Worm (Caenorhabditis elegans) whole organism, L4 larva: ENCODE data around the gene lgc-26.

ENCODE experiments used
- F10B5.3 ChIP-seq: sonication (generic microtip); optimal IDR thresholded peaks from 2 replicates; lab custom pipeline; 2016; ENCODE audit warnings: mild to moderate bottlenecking, missing genetic modification characterization, missing compliant biosample characterization
- F37D6.2 ChIP-seq: sonication (generic microtip); optimal IDR thresholded peaks from 2 replicates; lab custom pipeline; 2016; ENCODE audit warnings: mild to moderate bottlenecking, missing genetic modification characterization, missing compliant biosample characterization
- F44E2.7 ChIP-seq: fragments of 200-800 bp; sonication (Bioruptor generic); IDR thresholded peaks from 2 replicates; pipeline ENCODE4 v2.1.2; 2022; ENCODE audit warnings: missing genetic modification characterization, missing compliant biosample characterization
- T26A8.4 ChIP-seq: fragments of 200-800 bp; sonication (Bioruptor generic); IDR thresholded peaks from 2 replicates; pipeline ENCODE4 v1.3.6; 2022; ENCODE audit warnings: missing genetic modification characterization, missing compliant biosample characterization
- Y75B8A.6 ChIP-seq: fragments of 200-800 bp; sonication (Bioruptor generic); IDR thresholded peaks from 2 replicates; pipeline ENCODE4 v1.3.6; 2022; ENCODE audit warnings: missing genetic modification reagents, missing genetic modification characterization, missing compliant biosample characterization
- ZK546.5 ChIP-seq, 2 experiments: sonication (generic microtip); optimal IDR thresholded peaks; 2 replicates each; lab custom pipeline; 2017; ENCODE audit warnings: missing biosample characterization in 2 of 2, missing genetic modification characterization in 2 of 2
- aha-1 ChIP-seq: fragments of 150-350 bp; peaks from one replicate; lab custom pipeline; 2014; ENCODE audit warnings: missing biosample characterization, missing genetic modification characterization
- ceh-28 ChIP-seq: fragments of 150-350 bp; optimal IDR thresholded peaks from 2 replicates; lab custom pipeline; 2014; ENCODE audit warnings: missing biosample characterization, missing genetic modification reagents, missing genetic modification characterization
- ceh-32 ChIP-seq: sonication (generic microtip); optimal IDR thresholded peaks from 2 replicates; lab custom pipeline; 2016; ENCODE audit warnings: mild to moderate bottlenecking, missing genetic modification characterization, missing compliant biosample characterization; ENCODE audit not compliant: poor library complexity
- ceh-62 ChIP-seq: sonication (generic microtip); optimal IDR thresholded peaks from 2 replicates; lab custom pipeline; 2017; ENCODE audit warnings: missing biosample characterization, missing genetic modification characterization
- ces-1 ChIP-seq: fragments of 150-350 bp; sonication (generic microtip); optimal IDR thresholded peaks from 4 replicates; lab custom pipeline; 2014; ENCODE audit warnings: missing biosample characterization, missing genetic modification reagents, missing genetic modification characterization
- cey-2 ChIP-seq: sonication (generic microtip); optimal IDR thresholded peaks from 3 replicates; lab custom pipeline; 2017; ENCODE audit warnings: missing genetic modification characterization, mild to moderate bottlenecking, missing compliant biosample characterization, antibody characterized with exemption, borderline replicate concordance; ENCODE audit not compliant: insufficient read depth
- daf-16 ChIP-seq, 3 experiments: sonication (generic microtip); optimal IDR thresholded peaks; 2 replicates each; lab custom pipeline; 2016 to 2017; ENCODE audit warnings: missing genetic modification characterization in 3 of 3, missing genetic modification reagents in 3 of 3, mild to moderate bottlenecking in 2 of 3, missing compliant biosample characterization in 2 of 3, missing biosample characterization in 1 of 3, moderate library complexity in 1 of 3
- dve-1 ChIP-seq: sonication (generic microtip); optimal IDR thresholded peaks from 2 replicates; lab custom pipeline; 2017; ENCODE audit warnings: antibody characterized with exemption, mild to moderate bottlenecking, missing genetic modification characterization, missing compliant biosample characterization; ENCODE audit not compliant: insufficient read depth
- egl-27 ChIP-seq: sonication (generic microtip); optimal IDR thresholded peaks from 3 replicates; lab custom pipeline; 2017; ENCODE audit warnings: missing biosample characterization, missing genetic modification reagents, missing genetic modification characterization
- jun-1 ChIP-seq: fragments of 150-350 bp; optimal IDR thresholded peaks from 2 replicates; lab custom pipeline; 2014; ENCODE audit warnings: missing biosample characterization, missing genetic modification reagents, missing genetic modification characterization
- lin-39 ChIP-seq: fragments of 150-350 bp; optimal IDR thresholded peaks from 2 replicates; lab custom pipeline; 2014; ENCODE audit warnings: missing biosample characterization, missing genetic modification reagents, missing genetic modification characterization
- lir-3 ChIP-seq: sonication (generic microtip); optimal IDR thresholded peaks from 2 replicates; lab custom pipeline; 2016; ENCODE audit warnings: mild to moderate bottlenecking, missing genetic modification characterization, missing compliant biosample characterization
- madf-9 ChIP-seq: fragments of 200-800 bp; sonication (Bioruptor generic); conservative IDR thresholded peaks from 2 replicates; pipeline ENCODE4 v1.3.6; 2022; ENCODE audit warnings: missing genetic modification reagents, missing genetic modification characterization, missing compliant biosample characterization
- mdl-1 ChIP-seq, 2 experiments: fragments of 150-350 bp in 1 of 2; sonication (generic microtip) in 1 of 2; optimal IDR thresholded peaks; 2 replicates each; lab custom pipeline; 2014 to 2017; ENCODE audit warnings: missing biosample characterization in 2 of 2, missing genetic modification characterization in 2 of 2
- mdt-29 ChIP-seq: fragments of 200-800 bp; sonication (Bioruptor generic); IDR thresholded peaks from 2 replicates; pipeline ENCODE4 v1.3.6; 2022; ENCODE audit warnings: missing genetic modification reagents, missing genetic modification characterization, missing compliant biosample characterization
- mep-1 ChIP-seq: fragments of 150-350 bp; sonication (generic microtip); optimal IDR thresholded peaks from 3 replicates; lab custom pipeline; 2014; ENCODE audit warnings: missing biosample characterization, missing genetic modification characterization
- nhr-11 ChIP-seq: fragments of 150-350 bp; optimal IDR thresholded peaks from 2 replicates; lab custom pipeline; 2014; ENCODE audit warnings: missing biosample characterization, missing genetic modification characterization
- nhr-237 ChIP-seq: sonication (generic microtip); optimal IDR thresholded peaks from 2 replicates; lab custom pipeline; 2017; ENCODE audit warnings: missing biosample characterization, missing genetic modification characterization
- nhr-28 ChIP-seq: fragments of 150-350 bp; optimal IDR thresholded peaks from 2 replicates; lab custom pipeline; 2014; ENCODE audit warnings: missing biosample characterization, missing genetic modification characterization
- nhr-41 ChIP-seq: fragments of 200-800 bp; sonication (Bioruptor generic); IDR thresholded peaks from 2 replicates; pipeline ENCODE4 v1.3.6; 2022; ENCODE audit warnings: missing genetic modification reagents, missing genetic modification characterization, missing compliant biosample characterization
- nhr-77 ChIP-seq: fragments of 150-350 bp; optimal IDR thresholded peaks from 2 replicates; lab custom pipeline; 2014; ENCODE audit warnings: missing biosample characterization, missing genetic modification characterization
- pha-4 ChIP-seq, 2 experiments: fragments of 150-350 bp in 1 of 2; fragments of 200-800 bp in 1 of 2; sonication (Bioruptor generic) in 1 of 2; IDR thresholded peaks in 1 of 2; optimal IDR thresholded peaks in 1 of 2; 2 replicates each; pipeline versions ENCODE4 v1.3.6 to Lab custom; 2014 to 2022; ENCODE audit warnings: missing genetic modification characterization in 2 of 2, missing genetic modification reagents in 2 of 2, missing biosample characterization in 1 of 2, missing compliant biosample characterization in 1 of 2
- pqm-1 ChIP-seq: sonication (generic microtip); optimal IDR thresholded peaks from 2 replicates; lab custom pipeline; 2017; ENCODE audit warnings: missing biosample characterization, missing genetic modification characterization
- saeg-2 ChIP-seq: fragments of 200-800 bp; sonication (Bioruptor generic); IDR thresholded peaks from 2 replicates; pipeline ENCODE4 v1.3.6; 2022; ENCODE audit warnings: missing genetic modification reagents, missing genetic modification characterization, missing compliant biosample characterization
- set-16 ChIP-seq: fragments of 200-800 bp; sonication (Bioruptor generic); IDR thresholded peaks from 2 replicates; pipeline ENCODE4 v1.3.6; 2022; ENCODE audit warnings: missing genetic modification reagents, missing genetic modification characterization, missing compliant biosample characterization
- unc-62 ChIP-seq, 3 experiments: fragments of 150-350 bp in 1 of 3; sonication (generic microtip); optimal IDR thresholded peaks in 2 of 3; peaks in 1 of 3; 1 replicate in 1 of 3; 2 replicates in 2 of 3; lab custom pipeline; 2014 to 2017; ENCODE audit warnings: missing biosample characterization in 3 of 3, missing genetic modification characterization in 3 of 3, missing genetic modification reagents in 3 of 3, missing genotype in 1 of 3
- zag-1 ChIP-seq: fragments of 150-350 bp; optimal IDR thresholded peaks from 2 replicates; lab custom pipeline; 2014; ENCODE audit warnings: missing biosample characterization, missing genetic modification characterization
- zip-11 ChIP-seq: fragments of 200-800 bp; sonication (Bioruptor generic); IDR thresholded peaks from 2 replicates; pipeline ENCODE4 v1.3.6; 2022; ENCODE audit warnings: missing genetic modification characterization, missing compliant biosample characterization
- ztf-11 ChIP-seq: fragments of 150-350 bp; optimal IDR thresholded peaks from 2 replicates; lab custom pipeline; 2014; ENCODE audit warnings: missing biosample characterization, missing genetic modification characterization

The lgc-26 gene

DNA sequence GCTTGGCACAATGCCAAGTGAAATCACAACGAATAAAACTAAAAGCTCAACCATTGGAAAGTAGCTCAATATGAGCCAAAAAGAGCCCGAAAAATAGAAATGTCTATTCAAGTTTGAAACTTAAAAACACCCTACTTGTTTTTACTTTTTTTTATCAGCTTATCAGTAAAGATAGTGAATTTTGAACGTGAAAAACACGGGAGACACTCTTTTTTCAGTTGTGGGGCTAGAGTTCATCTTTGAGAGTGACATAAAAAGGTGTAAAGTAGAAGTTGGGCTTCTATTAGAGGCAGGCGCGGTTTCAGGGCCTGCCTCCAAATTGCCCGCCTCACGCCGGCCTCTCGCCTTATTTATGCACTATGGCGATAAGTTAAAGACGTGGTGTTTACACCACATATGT lies 16.5 kb upstream of the lgc-26 start, which contains the start of gene oac-39:
Gene oac-39, minus strand, starts transcription at position 101 of the 400 bp plus-strand sequence.
- TF ChIP-seq zip-11 (GFP tag; lab: Robert Waterston, UW) = no peak
- TF ChIP-seq nhr-237 (tag; lab: Kevin White, UChicago) = no peak
- no peak for TF ChIP-seq jun-1 (tag; lab: Kevin White, UChicago)
- no peak for TF ChIP-seq lin-39 (tag; lab: Kevin White, UChicago)
- TF ChIP-seq nhr-11 = no peak
- TF ChIP-seq F44E2.7 (GFP tag; lab: Robert Waterston, UW) = no peak
- no peak for TF ChIP-seq dve-1 (tag; lab: Kevin White, UChicago)
- TF ChIP-seq nhr-41 (GFP tag; lab: Robert Waterston, UW) = no peak

DNA sequence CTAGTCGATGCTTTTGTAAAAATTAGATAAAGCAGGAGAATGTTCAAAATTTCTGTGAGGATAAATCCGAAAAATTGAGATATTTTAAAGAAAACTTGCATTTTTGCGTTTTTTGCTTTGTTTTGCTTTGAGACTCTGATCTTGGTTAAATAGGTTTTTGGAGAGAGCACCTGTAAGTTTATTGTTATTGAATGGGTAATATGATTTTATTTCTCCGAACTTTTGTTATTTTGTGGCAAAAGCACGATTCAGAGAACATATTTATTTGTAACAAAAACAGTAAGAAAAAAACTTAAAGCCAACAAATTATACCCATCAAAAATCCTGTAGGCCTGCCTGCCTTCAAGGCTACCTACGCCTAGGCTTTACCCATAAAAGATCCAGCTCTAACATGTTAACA lies 13.5 kb upstream of the lgc-26 start, which contains the start of gene str-121:
Gene str-121, minus strand, starts transcription at position 101 of the 400 bp plus-strand sequence.
- peak in 1 of 2 experiments; percentile 0 for TF ChIP-seq unc-62 (GFP tag; optimal IDR thresholded peaks at IDR 0.05 in 1 of 2; lab: Kevin White, UChicago)
- no peak for TF ChIP-seq unc-62 (tag; optimal IDR thresholded peaks at IDR 0.05; lab: Kevin White, UChicago)
- no peak for TF ChIP-seq F10B5.3 (tag; lab: Kevin White, UChicago)

- TF ChIP-seq lir-3 (tag; lab: Kevin White, UChicago) = no peak
- TF ChIP-seq pqm-1 (tag; lab: Kevin White, UChicago) = no peak
- TF ChIP-seq mdl-1 (tag; optimal IDR thresholded peaks at IDR 0.05; lab: Kevin White, UChicago) = no peak
- TF ChIP-seq Y75B8A.6 (GFP tag; lab: Robert Waterston, UW) = no peak
Measured at ce11 chrV:258730-259129, 9.4 kb upstream of the lgc-26 start, which contains the start of gene nhr-204. TSS of gene nhr-204 (minus strand) at chrV:258830.

- TF ChIP-seq pha-4 (GFP tag; IDR thresholded peaks at IDR 0.05; lab: Robert Waterston, UW) (0 out of 2 replicates have a peak, but pooled peaks have one; percentile 10), pha-4 (tag; optimal IDR thresholded peaks at IDR 0.05; lab: Kevin White, UChicago) (no peak), nhr-28 (tag; lab: Kevin White, UChicago) (peak; percentile 41), ceh-28 (no peak), daf-16 (GFP tag; optimal IDR thresholded peaks at IDR 0.05; lab: Kevin White, UChicago) (no peak), daf-16 (tag; optimal IDR thresholded peaks at IDR 0.05; lab: Kevin White, UChicago) (peak; percentile 73), nhr-77 (tag; lab: Kevin White, UChicago) (peak; percentile 12), ZK546.5 (tag; optimal IDR thresholded peaks at IDR 0.05; lab: Kevin White, UChicago) (no peak), unc-62 (GFP tag; optimal IDR thresholded peaks at IDR 0.05 in 1 of 2; lab: Kevin White, UChicago) (no peak), unc-62 (tag; optimal IDR thresholded peaks at IDR 0.05; lab: Kevin White, UChicago) (no peak), ces-1 (GFP tag; lab: Kevin White, UChicago) (no peak), dve-1 (tag; lab: Kevin White, UChicago) (peak; percentile 37)
Measured at ce11 chrV:260334-260733, 7.8 kb upstream of the lgc-26 start.

DNA sequence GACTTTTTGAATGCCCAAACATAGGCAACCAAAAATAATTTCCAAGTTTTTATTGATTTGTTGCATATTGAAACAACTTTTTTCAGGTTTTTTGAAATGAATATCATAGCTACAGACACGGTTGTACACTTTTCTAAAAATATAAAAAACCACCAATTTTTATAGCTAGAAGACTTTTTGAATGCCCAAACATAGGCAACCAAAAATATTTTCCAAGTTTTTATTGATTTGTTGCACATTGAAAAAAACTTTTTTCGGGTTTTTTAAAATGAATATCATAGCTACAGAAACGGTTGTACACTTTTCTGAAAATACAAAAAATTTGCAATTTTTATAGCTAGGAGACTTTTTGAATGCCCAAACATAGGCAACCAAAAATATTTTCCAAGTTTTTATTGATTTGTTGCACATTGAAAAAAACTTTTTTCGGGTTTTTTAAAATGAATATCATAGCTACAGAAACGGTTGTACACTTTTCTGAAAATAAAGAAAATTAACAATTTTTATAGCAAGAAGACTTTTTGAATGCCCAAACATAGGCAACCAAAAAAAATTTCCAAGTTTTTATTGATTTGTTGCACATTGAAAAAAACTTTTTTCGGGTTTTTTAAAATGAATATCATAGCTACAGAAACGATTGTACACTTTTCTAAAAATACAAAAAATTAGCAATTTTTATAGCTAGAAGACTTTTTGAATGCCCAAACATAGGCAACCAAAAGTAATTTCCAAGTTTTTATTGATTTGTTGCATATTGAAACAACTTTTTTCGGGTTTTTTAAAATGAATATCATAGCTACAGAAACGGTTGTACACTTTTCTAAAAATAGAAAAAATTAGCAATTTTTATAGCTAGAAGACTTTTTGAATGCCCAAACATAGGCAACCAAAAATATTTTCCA lies 2.8 kb upstream of the lgc-26 start:
- TF ChIP-seq aha-1 (tag; lab: Kevin White, UChicago) (peak; percentile 24), ZK546.5 (tag; optimal IDR thresholded peaks at IDR 0.05; lab: Kevin White, UChicago) (peak in 1 of 2 experiments; percentile 48)

ce11 chrV:272837-273236 lies 4.7 kb downstream of the lgc-26 start, which contains the start of gene nlp-70:
TSS of gene nlp-70 (minus strand) at chrV:272937.
- TF ChIP-seq nhr-237 (tag; lab: Kevin White, UChicago) (no peak), ceh-62 (tag; lab: Kevin White, UChicago) (no peak), set-16 (GFP tag; lab: Robert Waterston, UW) (no peak), mdt-29 (GFP tag; lab: Robert Waterston, UW) (no peak), ztf-11 (tag; lab: Kevin White, UChicago) (no peak), T26A8.4 (no peak), cey-2 (tag; lab: Kevin White, UChicago) (no peak), zag-1 (no peak), saeg-2 (GFP tag; lab: Robert Waterston, UW) (no peak), madf-9 (GFP tag; lab: Robert Waterston, UW) (no peak), mep-1 (tag; lab: Kevin White, UChicago) (no peak), egl-27 (tag; lab: Kevin White, UChicago) (no peak), F37D6.2 (tag; lab: Kevin White, UChicago) (no peak), ceh-32 (no peak)
- TF ChIP-seq, all 104 proteins: peak for 0
